Fruit fly (Drosophila melanogaster): Measurements from ENCODE around the gene Cpr66D.

Cpr66D gene

dm6 chr3L:8633614-8634325 lies 6.5 kb upstream of the Cpr66D start, which contains the start of gene Cdc6 (continued):
- TF ChIP-seq CG4730 (GFP tag; IDR thresholded peaks at IDR 0.05): no peak
- no peak for TF ChIP-seq NK7.1 (GFP tag; optimal IDR thresholded peaks at IDR 0.05)
- peak; percentile 71 for TF ChIP-seq CG1603 (tag; optimal IDR thresholded peaks at IDR 0.05)
- TF ChIP-seq CG14667 (GFP tag; IDR thresholded peaks at IDR 0.05): no peak
- TF ChIP-seq YL-1 (GFP tag; optimal IDR thresholded peaks at IDR 0.05): peak; percentile 25
- TF ChIP-seq crp (GFP tag; optimal IDR thresholded peaks at IDR 0.05): peak; percentile 82 to 96
- no peak for TF ChIP-seq sna (GFP tag; IDR thresholded peaks at IDR 0.05; ENCODE audit: partially characterized antibody)
- TF ChIP-seq CG9727 (GFP tag; optimal IDR thresholded peaks at IDR 0.05): no peak
- TF ChIP-seq Dbx (GFP tag; IDR thresholded peaks at IDR 0.05): no peak
- TF ChIP-seq CG1832 (GFP tag; optimal IDR thresholded peaks at IDR 0.05): no peak
- peak; percentile 22; the same call in 1 of the 3 replicates for TF ChIP-seq CG16813 (GFP tag; IDR thresholded peaks at IDR 0.05; ENCODE audit: partially characterized antibody)
- TF ChIP-seq CG9932 (GFP tag; IDR thresholded peaks at IDR 0.05): peak; percentile 13; the same call in 1 of the 2 replicates
- TF ChIP-seq btn (GFP tag; optimal IDR thresholded peaks at IDR 0.05): no peak
- no peak for TF ChIP-seq danr (GFP tag; IDR thresholded peaks at IDR 0.05)
- TF ChIP-seq Sin3A (optimal IDR thresholded peaks at IDR 0.05): peak; percentile 69
- TF ChIP-seq CG10543 (GFP tag; optimal IDR thresholded peaks at IDR 0.05): no peak
- TF ChIP-seq abd-A (tag; optimal IDR thresholded peaks at IDR 0.05): no peak
- TF ChIP-seq CG18764 (GFP tag; optimal IDR thresholded peaks at IDR 0.05): no peak
- no peak for TF ChIP-seq CG34422 (GFP tag; IDR thresholded peaks at IDR 0.05)
- no peak for TF ChIP-seq C15 (GFP tag; IDR thresholded peaks at IDR 0.05)
- TF ChIP-seq CG10209 (GFP tag; optimal IDR thresholded peaks at IDR 0.05): no peak
- TF ChIP-seq esg (GFP tag; conservative IDR thresholded peaks at IDR 0.05): no peak
- no peak for TF ChIP-seq nom (GFP tag; optimal IDR thresholded peaks at IDR 0.05)
- TF ChIP-seq CG1792 (GFP tag; optimal IDR thresholded peaks at IDR 0.05): no peak
- TF ChIP-seq Eip74EF (GFP tag; optimal IDR thresholded peaks at IDR 0.05): no peak
- no peak for TF ChIP-seq gt (GFP tag; IDR thresholded peaks at IDR 0.05)
- no peak for TF ChIP-seq CG6254 (GFP tag; optimal IDR thresholded peaks at IDR 0.05)
- peak; percentile 60; the same call in 1 of the 3 replicates for TF ChIP-seq so (GFP tag; IDR thresholded peaks at IDR 0.05)
- TF ChIP-seq stc (GFP tag; IDR thresholded peaks at IDR 0.05): no peak
- TF ChIP-seq Sox100B (GFP tag; optimal IDR thresholded peaks at IDR 0.05): no peak
- TF ChIP-seq eve (GFP tag; optimal IDR thresholded peaks at IDR 0.05): no peak
- 0 out of 3 replicates have a peak, but pooled peaks have one; percentile 21 for TF ChIP-seq knrl (GFP tag; IDR thresholded peaks at IDR 0.05; ENCODE audit: partially characterized antibody)
- no peak for TF ChIP-seq run (tag; optimal IDR thresholded peaks at IDR 0.05)
- peak; percentile 13 for TF ChIP-seq phol (tag; optimal IDR thresholded peaks at IDR 0.05)
- TF ChIP-seq Oaz (GFP tag; IDR thresholded peaks at IDR 0.05): no peak
- no peak for TF ChIP-seq crc (GFP tag; optimal IDR thresholded peaks at IDR 0.05)
- no peak for TF ChIP-seq fd64A (GFP tag; optimal IDR thresholded peaks at IDR 0.05)
- TF ChIP-seq Dll (GFP tag; IDR thresholded peaks at IDR 0.05; ENCODE audit: partially characterized antibody): peak; percentile 59; the same call in 3 of the 4 replicates
- TF ChIP-seq dati (GFP tag; IDR thresholded peaks at IDR 0.05): no peak
- no peak for TF ChIP-seq CG32767 (GFP tag; IDR thresholded peaks at IDR 0.05)
- peak; percentile 53 for TF ChIP-seq Myb (GFP tag; optimal IDR thresholded peaks at IDR 0.05)
- no peak for TF ChIP-seq CG2129 (GFP tag; IDR thresholded peaks at IDR 0.05; ENCODE audit: partially characterized antibody)
- TF ChIP-seq wor (GFP tag; IDR thresholded peaks at IDR 0.05): no peak
- TF ChIP-seq CG3995 (GFP tag; optimal IDR thresholded peaks at IDR 0.05): peak; percentile 62
- no peak for TF ChIP-seq yki (optimal IDR thresholded peaks at IDR 0.05)
- no peak for TF ChIP-seq CG8290 (GFP tag; optimal IDR thresholded peaks at IDR 0.05)
- peak in 1 of 2 experiments; percentile 15 for TF ChIP-seq CG8290 (tag; optimal IDR thresholded peaks at IDR 0.05)
- TF ChIP-seq CG5953 (GFP tag; IDR thresholded peaks at IDR 0.05): no peak
- TF ChIP-seq ase (GFP tag; IDR thresholded peaks at IDR 0.05): no peak
- no peak for TF ChIP-seq mam (GFP tag; optimal IDR thresholded peaks at IDR 0.05)
